Fruit fly (Drosophila melanogaster) whole organism, embryonic: ENCODE data around the gene Gr64a.
A peak's percentile ranks its signal among the peaks of the same experiment; 100 is the strongest.

Experiments
- Antp ChIP-seq: fragments of 200-800 bp; sonication (Bioruptor generic); optimal IDR thresholded peaks from 3 replicates; lab custom pipeline; 2016; ENCODE audit warnings: missing biosample characterization, missing genetic modification characterization
- B-H2 ChIP-seq: fragments of 200-800 bp; sonication (Bioruptor generic); optimal IDR thresholded peaks from 2 replicates; lab custom pipeline; 2018; ENCODE audit warnings: missing biosample characterization, mild to moderate bottlenecking, missing genetic modification characterization
- CG1024 ChIP-seq: fragments of 200-800 bp; sonication (Bioruptor generic); IDR thresholded peaks from 2 replicates; pipeline ENCODE4 v1.3.6; 2022; ENCODE audit warnings: missing biosample characterization, missing genetic modification characterization
- CG10565 ChIP-seq: fragments of 200-800 bp; sonication (Bioruptor generic); optimal IDR thresholded peaks from 3 replicates; lab custom pipeline; 2016; ENCODE audit warnings: missing biosample characterization, mild to moderate bottlenecking, missing genetic modification characterization
- CG11723 ChIP-seq: fragments of 200-800 bp; sonication (Bioruptor generic); optimal IDR thresholded peaks from 2 replicates; lab custom pipeline; 2017; ENCODE audit warnings: missing biosample characterization, mild to moderate bottlenecking, missing genetic modification characterization
- CG12071 ChIP-seq: fragments of 200-800 bp; sonication (Bioruptor generic); optimal IDR thresholded peaks from 3 replicates; lab custom pipeline; 2018; ENCODE audit warnings: missing biosample characterization, mild to moderate bottlenecking, missing genetic modification characterization
- CG12155 ChIP-seq: fragments of 200-800 bp; sonication (Bioruptor generic); optimal IDR thresholded peaks from 3 replicates; lab custom pipeline; 2016; ENCODE audit warnings: missing biosample characterization, missing genetic modification characterization
- CG14050 ChIP-seq: fragments of 200-800 bp; sonication (Bioruptor generic); IDR thresholded peaks from 3 replicates; pipeline ENCODE4 v1.3.6; 2022; ENCODE audit warnings: missing biosample characterization, missing genetic modification characterization
- CG16779 ChIP-seq: fragments of 200-800 bp; sonication (Bioruptor generic); IDR thresholded peaks from 2 replicates; pipeline ENCODE4 v1.3.6; 2022; ENCODE audit warnings: missing biosample characterization, missing genetic modification characterization
- CG17186 ChIP-seq: fragments of 200-800 bp; sonication (Bioruptor generic); optimal IDR thresholded peaks from 3 replicates; lab custom pipeline; 2017; ENCODE audit warnings: missing biosample characterization, missing genetic modification reagents, missing genetic modification characterization
- CG17912 ChIP-seq: fragments of 200-800 bp; sonication (Bioruptor generic); optimal IDR thresholded peaks from 2 replicates; lab custom pipeline; 2018; ENCODE audit warnings: missing biosample characterization, mild to moderate bottlenecking, missing genetic modification characterization
- CG1832 ChIP-seq: fragments of 200-800 bp; sonication (Bioruptor generic); optimal IDR thresholded peaks from 2 replicates; lab custom pipeline; 2017; ENCODE audit warnings: missing biosample characterization, mild to moderate bottlenecking, missing genetic modification characterization, inconsistent platforms
- CG2129 ChIP-seq: fragments of 200-800 bp; sonication (Bioruptor generic); IDR thresholded peaks from 2 replicates; pipeline ENCODE4 v1.3.6; 2022; ENCODE audit warnings: missing biosample characterization, missing genetic modification characterization; ENCODE audit not compliant: partially characterized antibody
- CG2889 ChIP-seq: fragments of 200-800 bp; sonication (Bioruptor generic); IDR thresholded peaks from 3 replicates; pipeline ENCODE4 v1.3.6; 2022; ENCODE audit warnings: missing biosample characterization, missing genetic modification characterization
- CG3065 ChIP-seq: fragments of 200-800 bp; sonication (Bioruptor generic); optimal IDR thresholded peaks from 2 replicates; lab custom pipeline; 2016; ENCODE audit warnings: missing biosample characterization, missing genetic modification characterization
- CG33557 ChIP-seq: fragments of 200-800 bp; sonication (Bioruptor generic); optimal IDR thresholded peaks from 2 replicates; lab custom pipeline; 2019; ENCODE audit warnings: missing biosample characterization, mild to moderate bottlenecking, missing genetic modification characterization, moderate library complexity
- CG43689 ChIP-seq: fragments of 200-800 bp; sonication (Bioruptor generic); IDR thresholded peaks from 2 replicates; pipeline ENCODE4 v1.3.6; 2022; ENCODE audit warnings: missing biosample characterization, missing genetic modification characterization
- CG4707 ChIP-seq: fragments of 200-800 bp; sonication (Bioruptor generic); optimal IDR thresholded peaks from 2 replicates; lab custom pipeline; 2018; ENCODE audit warnings: missing biosample characterization, mild to moderate bottlenecking, missing genetic modification characterization, moderate library complexity
- CG6254 ChIP-seq: fragments of 200-800 bp; sonication (Bioruptor generic); optimal IDR thresholded peaks from 3 replicates; lab custom pipeline; 2017; ENCODE audit warnings: mild to moderate bottlenecking, missing biosample characterization, missing genetic modification reagents, missing genetic modification characterization
- CG6683 ChIP-seq: fragments of 200-800 bp; sonication (Bioruptor generic); optimal IDR thresholded peaks from 2 replicates; lab custom pipeline; 2017; ENCODE audit warnings: missing biosample characterization, mild to moderate bottlenecking, missing genetic modification characterization, missing genetic modification reagents
- CG9932 ChIP-seq: fragments of 200-800 bp; sonication (Bioruptor generic); IDR thresholded peaks from 2 replicates; pipeline ENCODE4 v1.3.6; 2022; ENCODE audit warnings: missing biosample characterization, missing genetic modification characterization
- CTCF ChIP-seq: fragments of 200-800 bp; sonication (Bioruptor generic); optimal IDR thresholded peaks from 2 replicates; lab custom pipeline; 2017; ENCODE audit warnings: missing biosample characterization, mild to moderate bottlenecking, missing genetic modification characterization, moderate library complexity
- CrebB ChIP-seq: fragments of 200-800 bp; sonication (Bioruptor generic); optimal IDR thresholded peaks from 3 replicates; lab custom pipeline; 2018; ENCODE audit warnings: missing biosample characterization, mild to moderate bottlenecking, missing genetic modification characterization
- E2f1 ChIP-seq: fragments of 200-800 bp; sonication (Bioruptor generic); IDR thresholded peaks from 2 replicates; pipeline ENCODE4 v1.3.6; 2022; ENCODE audit warnings: missing biosample characterization, missing genetic modification characterization
- Gsc ChIP-seq: fragments of 200-800 bp; sonication (Bioruptor generic); IDR thresholded peaks from 2 replicates; pipeline ENCODE4 v1.3.6; 2022; ENCODE audit warnings: missing biosample characterization, missing genetic modification characterization
- Hr3 ChIP-seq: fragments of 200-800 bp; sonication (Bioruptor generic); optimal IDR thresholded peaks from 3 replicates; lab custom pipeline; 2016; ENCODE audit warnings: missing biosample characterization, missing genetic modification characterization
- Hr78 ChIP-seq, 2 experiments: fragments of 200-800 bp in 1 of 2; fragments of >200 bp in 1 of 2; sonication (Bioruptor generic) in 1 of 2; optimal IDR thresholded peaks; 2 replicates each; lab custom pipeline; 2017 to 2019; ENCODE audit warnings: missing biosample characterization in 2 of 2, missing genetic modification characterization in 2 of 2, mild to moderate bottlenecking in 1 of 2, moderate library complexity in 1 of 2
- Lim3 ChIP-seq: fragments of 200-800 bp; sonication (Bioruptor generic); IDR thresholded peaks from 2 replicates; pipeline ENCODE4 v1.3.6; 2022; ENCODE audit warnings: missing biosample characterization, missing genetic modification characterization
- Mes4 ChIP-seq: fragments of 200-800 bp; sonication (Bioruptor generic); optimal IDR thresholded peaks from 2 replicates; lab custom pipeline; 2016; ENCODE audit warnings: missing biosample characterization, missing genetic modification characterization
- Myb ChIP-seq: fragments of 200-800 bp; sonication (Bioruptor generic); optimal IDR thresholded peaks from 2 replicates; lab custom pipeline; 2016; ENCODE audit warnings: missing biosample characterization, missing genetic modification characterization
- Nf-YA ChIP-seq: fragments of 200-800 bp; sonication (Bioruptor generic); IDR thresholded peaks from 2 replicates; pipeline ENCODE4 v1.3.6; 2022; ENCODE audit warnings: missing biosample characterization, missing genetic modification characterization
- Tbp ChIP-seq: fragments of >200 bp; optimal IDR thresholded peaks from 2 replicates; lab custom pipeline; 2018; ENCODE audit warnings: missing biosample characterization, missing genetic modification characterization
- abd-A ChIP-seq: fragments of 200-800 bp; sonication (Bioruptor generic); optimal IDR thresholded peaks from 3 replicates; lab custom pipeline; 2019; ENCODE audit warnings: missing biosample characterization, mild to moderate bottlenecking, missing genetic modification characterization, moderate library complexity
- ato ChIP-seq: fragments of 200-800 bp; sonication (Bioruptor generic); IDR thresholded peaks from 2 replicates; pipeline ENCODE4 v1.3.6; 2022; ENCODE audit warnings: missing biosample characterization, missing genetic modification characterization; ENCODE audit not compliant: partially characterized antibody
- az2 ChIP-seq: fragments of 200-800 bp; sonication (Bioruptor generic); optimal IDR thresholded peaks from 3 replicates; lab custom pipeline; 2016; ENCODE audit warnings: missing biosample characterization, missing genetic modification characterization
- bsh ChIP-seq, 2 experiments: fragments of 200-800 bp; sonication (Bioruptor generic); optimal IDR thresholded peaks; 2 replicates each; lab custom pipeline; 2017 to 2018; ENCODE audit warnings: mild to moderate bottlenecking in 2 of 2, missing biosample characterization in 2 of 2, missing genetic modification characterization in 2 of 2, moderate library complexity in 1 of 2
- cad ChIP-seq: fragments of >200 bp; optimal IDR thresholded peaks from 2 replicates; lab custom pipeline; 2017; ENCODE audit warnings: missing biosample characterization, missing genetic modification characterization
- esg ChIP-seq: fragments of 200-800 bp; sonication (Bioruptor generic); conservative IDR thresholded peaks from 2 replicates; pipeline ENCODE4 v1.3.6; 2022; ENCODE audit warnings: missing biosample characterization, missing genetic modification characterization
- h ChIP-seq: fragments of >200 bp; optimal IDR thresholded peaks from 2 replicates; lab custom pipeline; 2017
- ham ChIP-seq: fragments of 200-800 bp; sonication (Bioruptor generic); IDR thresholded peaks from 2 replicates; pipeline ENCODE4 v1.3.6; 2022; ENCODE audit warnings: missing biosample characterization, missing genetic modification characterization
- jigr1 ChIP-seq: fragments of 200-800 bp; sonication (Bioruptor generic); IDR thresholded peaks from 3 replicates; pipeline ENCODE4 v1.3.6; 2022; ENCODE audit warnings: missing biosample characterization, missing genetic modification characterization
- jumu ChIP-seq: fragments of 200-800 bp; sonication (Bioruptor generic); optimal IDR thresholded peaks from 3 replicates; lab custom pipeline; 2016; ENCODE audit warnings: missing biosample characterization, missing genetic modification characterization
- ken ChIP-seq: fragments of 200-800 bp; sonication (Bioruptor generic); IDR thresholded peaks from 3 replicates; pipeline ENCODE4 v1.3.6; 2022; ENCODE audit warnings: missing biosample characterization, missing genetic modification characterization
- lbe ChIP-seq: fragments of 200-800 bp; sonication (Bioruptor generic); optimal IDR thresholded peaks from 2 replicates; lab custom pipeline; 2016; ENCODE audit warnings: missing biosample characterization, mild to moderate bottlenecking, missing genetic modification characterization
- odd ChIP-seq: fragments of 200-800 bp; sonication (Bioruptor generic); optimal IDR thresholded peaks from 2 replicates; lab custom pipeline; 2017; ENCODE audit warnings: missing biosample characterization, mild to moderate bottlenecking, missing genetic modification characterization
- p53 ChIP-seq: fragments of 200-800 bp; sonication (Bioruptor generic); optimal IDR thresholded peaks from 2 replicates; lab custom pipeline; 2016; ENCODE audit warnings: missing biosample characterization, missing genetic modification characterization
- run ChIP-seq: fragments of 200-800 bp; sonication (Bioruptor generic); optimal IDR thresholded peaks from 3 replicates; lab custom pipeline; 2018; ENCODE audit warnings: missing biosample characterization, mild to moderate bottlenecking, missing genetic modification characterization
- scrt ChIP-seq: fragments of 200-800 bp; sonication (Bioruptor generic); optimal IDR thresholded peaks from 2 replicates; lab custom pipeline; 2018; ENCODE audit warnings: missing biosample characterization, mild to moderate bottlenecking, missing genetic modification characterization, moderate library complexity
- sug ChIP-seq: fragments of 200-800 bp; optimal IDR thresholded peaks from 2 replicates; lab custom pipeline; 2019; ENCODE audit warnings: missing biosample characterization, mild to moderate bottlenecking, missing genetic modification characterization, moderate library complexity
- tup ChIP-seq: fragments of 200-800 bp; sonication (Bioruptor generic); optimal IDR thresholded peaks from 2 replicates; lab custom pipeline; 2016; ENCODE audit warnings: missing biosample characterization, mild to moderate bottlenecking, missing genetic modification characterization, moderate library complexity
- twi ChIP-seq: fragments of 200-800 bp; optimal IDR thresholded peaks from 2 replicates; lab custom pipeline; 2019; ENCODE audit warnings: missing biosample characterization, mild to moderate bottlenecking, missing genetic modification characterization, moderate library complexity
- vnd ChIP-seq: fragments of 200-800 bp; sonication (Bioruptor generic); IDR thresholded peaks from 3 replicates; pipeline ENCODE4 v1.3.6; 2022; ENCODE audit warnings: missing biosample characterization, missing genetic modification characterization; ENCODE audit not compliant: partially characterized antibody

Gene Gr64a

dm6 chr3L:3983466-3983946 is 43.1 kb upstream of the Gr64a start, which contains the start of gene scrt (continued):
- TF ChIP-seq CG17912 (GFP tag; lab: Kevin White, UChicago) (no peak), CG2129 (GFP tag; lab: Robert Waterston, UW) (no peak), CG33557 (peak; percentile 27), CG12071 (GFP tag; lab: Kevin White, UChicago) (no peak), CG43689 (GFP tag; lab: Robert Waterston, UW) (no peak), CG6254 (GFP tag; lab: Kevin White, UChicago) (peak; percentile 3), CG6683 (GFP tag; lab: Kevin White, UChicago) (peak; percentile 28), CTCF (GFP tag; lab: Kevin White, UChicago) (no peak), CG16779 (GFP tag; lab: Robert Waterston, UW) (no peak), CG1024 (GFP tag; lab: Robert Waterston, UW) (no peak), tup (GFP tag; lab: Kevin White, UChicago) (no peak), Myb (GFP tag; lab: Kevin White, UChicago) (peak; percentile 45), abd-A (tag; lab: Kevin White, UChicago) (no peak), p53 (GFP tag; lab: Kevin White, UChicago) (no peak), vnd (GFP tag; lab: Robert Waterston, UW) (peak; percentile 67; the same call in 2 of the 3 replicates), CG9932 (GFP tag; lab: Robert Waterston, UW) (no peak), Mes4 (no peak), CG4707 (GFP tag; lab: Kevin White, UChicago) (no peak), jigr1 (GFP tag; lab: Robert Waterston, UW) (no peak), Lim3 (GFP tag; lab: Robert Waterston, UW) (0 out of 2 replicates have a peak, but pooled peaks have one; percentile 32), E2f1 (GFP tag; lab: Robert Waterston, UW) (no peak), twi (tag; lab: Kevin White, UChicago) (no peak), CG2889 (no peak), CG10565 (GFP tag; lab: Kevin White, UChicago) (no peak), jumu (GFP tag; lab: Kevin White, UChicago) (no peak), Hr3 (GFP tag; lab: Kevin White, UChicago) (peak; percentile 20), CG11723 (peak; percentile 21), B-H2 (GFP tag; lab: Kevin White, UChicago) (peak; percentile 4), cad (no peak), h (lab: Kevin White, UChicago) (no peak), scrt (GFP tag; lab: Kevin White, UChicago) (peak; percentile 100), run (no peak), CG1832 (no peak), az2 (GFP tag; lab: Kevin White, UChicago) (no peak), Gsc (GFP tag; lab: Robert Waterston, UW) (no peak), ken (0 out of 3 replicates have a peak, but pooled peaks have one; percentile 59), CG17186 (no peak), ato (GFP tag; lab: Robert Waterston, UW) (no peak), CG14050 (GFP tag; lab: Robert Waterston, UW) (peak; percentile 18; the same call in 1 of the 3 replicates), CG3065 (no peak), bsh (GFP tag; optimal IDR thresholded peaks at IDR 0.05; lab: Kevin White, UChicago) (peak in 1 of 2 experiments; percentile 63), odd (no peak), lbe (GFP tag; lab: Kevin White, UChicago) (no peak), ham (no peak), Tbp (GFP tag; lab: Kevin White, UChicago) (no peak), CG12155 (no peak), sug (tag; lab: Kevin White, UChicago) (no peak), Hr78 (GFP tag; optimal IDR thresholded peaks at IDR 0.05; lab: Kevin White, UChicago) (no peak), esg (GFP tag; lab: Robert Waterston, UW) (no peak), Antp (GFP tag; lab: Kevin White, UChicago) (peak; percentile 4), Nf-YA (GFP tag; lab: Robert Waterston, UW) (no peak), CrebB (tag; lab: Kevin White, UChicago) (no peak)
